Worm (Caenorhabditis elegans) whole organism, early embryonic: Measurements from ENCODE around the gene ckb-1.

Experiments used
- B0310.2 ChIP-seq: sonication (generic microtip); optimal IDR thresholded peaks from 2 replicates; lab custom pipeline; 2016; ENCODE audit warnings: mild to moderate bottlenecking, missing genetic modification characterization, missing compliant biosample characterization
- F13C5.2 ChIP-seq: sonication (generic microtip); optimal IDR thresholded peaks from 2 replicates; lab custom pipeline; 2017; ENCODE audit warnings: mild to moderate bottlenecking, missing genetic modification characterization, inconsistent platforms, missing compliant biosample characterization
- ama-1 ChIP-seq: fragments of 150-350 bp; optimal IDR thresholded peaks from 2 replicates; lab custom pipeline; 2014
- ceh-36 ChIP-seq: sonication (generic microtip); optimal IDR thresholded peaks from 2 replicates; lab custom pipeline; 2016; ENCODE audit warnings: missing genetic modification characterization, inconsistent platforms, missing compliant biosample characterization
- ets-7 ChIP-seq: sonication (generic microtip); optimal IDR thresholded peaks from 2 replicates; lab custom pipeline; 2016; ENCODE audit warnings: missing genotype, missing genetic modification characterization, missing compliant biosample characterization
- flt-1 ChIP-seq: fragments of 200-800 bp; sonication (Bioruptor generic); IDR thresholded peaks from 2 replicates; pipeline ENCODE4 v1.3.6; 2022; ENCODE audit warnings: missing genetic modification characterization, missing compliant biosample characterization
- hmg-4 ChIP-seq: fragments of 200-800 bp; sonication (Bioruptor generic); optimal IDR thresholded peaks from 2 replicates; lab custom pipeline; 2018; ENCODE audit warnings: mild to moderate bottlenecking, missing genetic modification characterization, missing compliant biosample characterization
- hnd-1 ChIP-seq: sonication (generic microtip); optimal IDR thresholded peaks from 2 replicates; lab custom pipeline; 2016; ENCODE audit warnings: missing genetic modification characterization, missing compliant biosample characterization
- pes-1 ChIP-seq: fragments of 200-800 bp; sonication (Bioruptor generic); IDR thresholded peaks from 2 replicates; pipeline ENCODE4 v1.3.6; 2022; ENCODE audit warnings: missing genetic modification reagents, missing genetic modification characterization, missing compliant biosample characterization

- TF ChIP-seq flt-1 (GFP tag; lab: Robert Waterston, UW): no peak
- no peak for TF ChIP-seq pes-1 (GFP tag; lab: Robert Waterston, UW)
- no peak for TF ChIP-seq F13C5.2 (tag; lab: Kevin White, UChicago)
- no peak for TF ChIP-seq ets-7 (tag; lab: Kevin White, UChicago)
- no peak for TF ChIP-seq B0310.2 (tag; lab: Kevin White, UChicago)
- TF ChIP-seq ama-1: no peak
- no peak for TF ChIP-seq hmg-4
- TF ChIP-seq hnd-1 (tag; lab: Kevin White, UChicago): no peak
- TF ChIP-seq ceh-36 (tag; lab: Kevin White, UChicago): no peak
Observed at ce11 chrIII:4343070-4343469, 22.0 kb upstream of the ckb-1 start, which contains the start of the genes B0285.3 and lcmt-1.
